Worm (Caenorhabditis elegans) whole organism, L1 larva: ENCODE results near the gene nas-28.

Experiments used
- C04F5.9 ChIP-seq: sonication (generic microtip); optimal IDR thresholded peaks from 2 replicates; lab custom pipeline; 2016; ENCODE audit warnings: missing genetic modification characterization, missing compliant biosample characterization
- C16A3.4 ChIP-seq: fragments of 150-350 bp; optimal IDR thresholded peaks from 2 replicates; lab custom pipeline; 2014; ENCODE audit warnings: missing biosample characterization, missing genetic modification characterization
- C34B4.2 ChIP-seq: sonication (generic microtip); optimal IDR thresholded peaks from 2 replicates; lab custom pipeline; 2017; ENCODE audit warnings: mild to moderate bottlenecking, missing genetic modification characterization, missing compliant biosample characterization
- aly-2 ChIP-seq: fragments of 150-350 bp; optimal IDR thresholded peaks from 2 replicates; lab custom pipeline; 2014; ENCODE audit warnings: missing biosample characterization, missing genetic modification characterization
- ama-1 ChIP-seq: fragments of 150-350 bp; optimal IDR thresholded peaks from 2 replicates; lab custom pipeline; 2014
- blmp-1 ChIP-seq: fragments of 150-350 bp; optimal IDR thresholded peaks from 2 replicates; lab custom pipeline; 2014; ENCODE audit warnings: missing biosample characterization, missing genetic modification characterization
- ceh-63 ChIP-seq: fragments of 200-800 bp; sonication (Bioruptor generic); optimal IDR thresholded peaks from 2 replicates; lab custom pipeline; 2018; ENCODE audit warnings: mild to moderate bottlenecking, missing genetic modification characterization, missing compliant biosample characterization
- ceh-82 ChIP-seq, 3 experiments: fragments of 150-350 bp in 1 of 3; sonication (generic microtip) in 2 of 3; optimal IDR thresholded peaks; 2 replicates each; lab custom pipeline; 2014 to 2017; ENCODE audit warnings: missing biosample characterization in 3 of 3, missing genetic modification characterization in 3 of 3
- ceh-90 ChIP-seq: sonication (generic microtip); optimal IDR thresholded peaks from 2 replicates; lab custom pipeline; 2016; ENCODE audit warnings: missing genetic modification characterization, missing compliant biosample characterization
- ces-1 ChIP-seq: fragments of 150-350 bp; optimal IDR thresholded peaks from 2 replicates; lab custom pipeline; 2014; ENCODE audit warnings: missing biosample characterization, missing genetic modification reagents, missing genetic modification characterization
- dpl-1 ChIP-seq, 3 experiments: fragments of 150-350 bp in 2 of 3; sonication (generic microtip) in 1 of 3; optimal IDR thresholded peaks; 2 replicates each; lab custom pipeline; 2014 to 2017; ENCODE audit warnings: missing biosample characterization in 3 of 3, missing genetic modification characterization in 3 of 3, missing genetic modification reagents in 3 of 3
- dsc-1 ChIP-seq: sonication (generic microtip); optimal IDR thresholded peaks from 2 replicates; lab custom pipeline; 2016; ENCODE audit warnings: mild to moderate bottlenecking, missing genetic modification characterization, missing compliant biosample characterization
- egl-13 ChIP-seq: sonication (generic microtip); optimal IDR thresholded peaks from 2 replicates; lab custom pipeline; 2016; ENCODE audit warnings: missing genotype, missing genetic modification reagents, missing genetic modification characterization, missing compliant biosample characterization
- egl-27 ChIP-seq, 2 experiments: fragments of 150-350 bp in 1 of 2; sonication (generic microtip); optimal IDR thresholded peaks; 3 replicates each; lab custom pipeline; 2017 to 2018; ENCODE audit warnings: missing biosample characterization in 2 of 2, missing genetic modification characterization in 2 of 2, missing genetic modification reagents in 2 of 2
- elt-2 ChIP-seq: sonication (generic microtip); optimal IDR thresholded peaks from 2 replicates; lab custom pipeline; 2016; ENCODE audit warnings: missing genetic modification characterization, mild to moderate bottlenecking, inconsistent platforms, missing compliant biosample characterization, missing genetic modification reagents
- fkh-10 ChIP-seq: sonication (generic microtip); optimal IDR thresholded peaks from 2 replicates; lab custom pipeline; 2017; ENCODE audit warnings: missing biosample characterization, missing genetic modification reagents, missing genetic modification characterization
- fkh-8 ChIP-seq: sonication (generic microtip); optimal IDR thresholded peaks from 2 replicates; lab custom pipeline; 2016; ENCODE audit warnings: mild to moderate bottlenecking, missing genetic modification characterization, missing compliant biosample characterization
- fos-1 ChIP-seq: fragments of 150-350 bp; optimal IDR thresholded peaks from 2 replicates; lab custom pipeline; 2014; ENCODE audit warnings: missing biosample characterization, missing genetic modification characterization
- hlh-17 ChIP-seq: fragments of 200-800 bp; sonication (Bioruptor generic); optimal IDR thresholded peaks from 2 replicates; lab custom pipeline; 2018; ENCODE audit warnings: missing genetic modification characterization, mild to moderate bottlenecking, missing compliant biosample characterization, moderate library complexity, borderline replicate concordance
- hlh-4 ChIP-seq: sonication (generic microtip); optimal IDR thresholded peaks from 2 replicates; lab custom pipeline; 2016; ENCODE audit warnings: mild to moderate bottlenecking, missing genetic modification characterization, missing compliant biosample characterization
- irx-1 ChIP-seq: sonication (generic microtip); optimal IDR thresholded peaks from 2 replicates; lab custom pipeline; 2016; ENCODE audit warnings: missing genetic modification characterization, missing compliant biosample characterization
- lin-14 ChIP-seq: fragments of 200-800 bp; sonication (Bioruptor generic); optimal IDR thresholded peaks from 2 replicates; lab custom pipeline; 2018; ENCODE audit warnings: mild to moderate bottlenecking, missing genetic modification characterization, moderate library complexity, missing compliant biosample characterization
- lin-15B ChIP-seq: fragments of 150-350 bp; sonication (generic microtip); optimal IDR thresholded peaks from 3 replicates; lab custom pipeline; 2014; ENCODE audit warnings: missing biosample characterization, missing genetic modification characterization
- lin-35 ChIP-seq, 2 experiments: fragments of 150-350 bp; optimal IDR thresholded peaks; 2 replicates each; lab custom pipeline; 2014; ENCODE audit warnings: missing biosample characterization in 2 of 2, missing genetic modification characterization in 2 of 2, missing genetic modification reagents in 2 of 2
- lin-39 ChIP-seq: fragments of 150-350 bp; optimal IDR thresholded peaks from 2 replicates; lab custom pipeline; 2014; ENCODE audit warnings: missing biosample characterization, missing genetic modification reagents, missing genetic modification characterization
- mab-9 ChIP-seq: fragments of 200-800 bp; sonication (Bioruptor generic); IDR thresholded peaks from 2 replicates; pipeline ENCODE4 v1.3.6; 2022; ENCODE audit warnings: missing genetic modification reagents, missing genetic modification characterization, missing compliant biosample characterization
- mdl-1 ChIP-seq, 2 experiments: fragments of 150-350 bp; optimal IDR thresholded peaks; 2 replicates each; lab custom pipeline; 2014 to 2017; ENCODE audit warnings: missing biosample characterization in 2 of 2, missing genetic modification characterization in 2 of 2, inconsistent platforms in 1 of 2
- mef-2 ChIP-seq: fragments of 150-350 bp; optimal IDR thresholded peaks from 2 replicates; lab custom pipeline; 2014; ENCODE audit warnings: missing biosample characterization, missing genetic modification characterization
- mep-1 ChIP-seq: fragments of 150-350 bp; optimal IDR thresholded peaks from 2 replicates; lab custom pipeline; 2014; ENCODE audit warnings: missing biosample characterization, missing genetic modification characterization
- nhr-11 ChIP-seq: fragments of 150-350 bp; optimal IDR thresholded peaks from 2 replicates; lab custom pipeline; 2014; ENCODE audit warnings: missing biosample characterization, missing genetic modification characterization
- nhr-12 ChIP-seq: sonication (generic microtip); optimal IDR thresholded peaks from 2 replicates; lab custom pipeline; 2017; ENCODE audit warnings: missing biosample characterization, missing genetic modification characterization
- nhr-20 ChIP-seq: sonication (generic microtip); optimal IDR thresholded peaks from 2 replicates; lab custom pipeline; 2016; ENCODE audit warnings: mild to moderate bottlenecking, missing genetic modification characterization, missing compliant biosample characterization
- nhr-47 ChIP-seq: sonication (generic microtip); optimal IDR thresholded peaks from 2 replicates; lab custom pipeline; 2016; ENCODE audit warnings: mild to moderate bottlenecking, missing genetic modification characterization, moderate library complexity, missing compliant biosample characterization
- nhr-76 ChIP-seq: sonication (generic microtip); optimal IDR thresholded peaks from 2 replicates; lab custom pipeline; 2017; ENCODE audit warnings: missing biosample characterization, missing genetic modification characterization
- nhr-85 ChIP-seq: sonication (generic microtip); peaks from one replicate; lab custom pipeline; 2016; ENCODE audit warnings: missing genetic modification characterization, inconsistent platforms, missing compliant biosample characterization
- nhr-90 ChIP-seq: sonication (generic microtip); optimal IDR thresholded peaks from 2 replicates; lab custom pipeline; 2016; ENCODE audit warnings: mild to moderate bottlenecking, missing genetic modification characterization, missing compliant biosample characterization; ENCODE audit not compliant: poor library complexity
- pag-3 ChIP-seq: sonication (generic microtip); optimal IDR thresholded peaks from 2 replicates; lab custom pipeline; 2017; ENCODE audit warnings: missing genetic modification characterization, mild to moderate bottlenecking, missing compliant biosample characterization, antibody characterized with exemption, borderline replicate concordance; ENCODE audit not compliant: insufficient read depth
- pqm-1 ChIP-seq: sonication (generic microtip); optimal IDR thresholded peaks from 3 replicates; lab custom pipeline; 2017; ENCODE audit warnings: missing biosample characterization, missing genetic modification characterization
- rnt-1 ChIP-seq: sonication (generic microtip); optimal IDR thresholded peaks from 2 replicates; lab custom pipeline; 2016; ENCODE audit warnings: mild to moderate bottlenecking, missing genetic modification characterization, moderate library complexity, missing compliant biosample characterization
- snpc-4 ChIP-seq: fragments of 150-350 bp; optimal IDR thresholded peaks from 2 replicates; lab custom pipeline; 2014; ENCODE audit warnings: missing biosample characterization, missing genetic modification characterization
- sptf-1 ChIP-seq: fragments of 150-350 bp; optimal IDR thresholded peaks from 2 replicates; lab custom pipeline; 2014; ENCODE audit warnings: missing biosample characterization, missing genetic modification characterization
- sup-37 ChIP-seq: fragments of 200-800 bp; sonication (Bioruptor generic); optimal IDR thresholded peaks from 2 replicates; lab custom pipeline; 2018; ENCODE audit warnings: mild to moderate bottlenecking, missing genetic modification characterization, missing compliant biosample characterization
- swsn-7 ChIP-seq: sonication (generic microtip); optimal IDR thresholded peaks from 2 replicates; lab custom pipeline; 2016; ENCODE audit warnings: missing genetic modification characterization, missing compliant biosample characterization
- tbx-2 ChIP-seq: sonication (generic microtip); optimal IDR thresholded peaks from 2 replicates; lab custom pipeline; 2016; ENCODE audit warnings: missing genetic modification characterization, missing compliant biosample characterization
- unc-30 ChIP-seq: sonication (generic microtip); optimal IDR thresholded peaks from 2 replicates; lab custom pipeline; 2017; ENCODE audit warnings: missing biosample characterization, missing genetic modification characterization
- unc-86 ChIP-seq: sonication (generic microtip); optimal IDR thresholded peaks from 2 replicates; lab custom pipeline; 2016; ENCODE audit warnings: missing genetic modification characterization, missing compliant biosample characterization
- xbp-1 ChIP-seq: sonication (generic microtip); optimal IDR thresholded peaks from 2 replicates; lab custom pipeline; 2016; ENCODE audit warnings: missing genetic modification characterization, missing compliant biosample characterization
- zag-1 ChIP-seq: fragments of 150-350 bp; optimal IDR thresholded peaks from 2 replicates; lab custom pipeline; 2014; ENCODE audit warnings: missing biosample characterization, missing genetic modification characterization
- ztf-11 ChIP-seq, 2 experiments: sonication (generic microtip); optimal IDR thresholded peaks; 2 replicates each; lab custom pipeline; 2016 to 2017; ENCODE audit warnings: missing genetic modification characterization in 2 of 2, missing biosample characterization in 1 of 2, missing compliant biosample characterization in 1 of 2
- ztf-4 ChIP-seq: fragments of 150-350 bp; optimal IDR thresholded peaks from 2 replicates; lab custom pipeline; 2014; ENCODE audit warnings: missing biosample characterization, missing genetic modification characterization

The nas-28 gene

DNA sequence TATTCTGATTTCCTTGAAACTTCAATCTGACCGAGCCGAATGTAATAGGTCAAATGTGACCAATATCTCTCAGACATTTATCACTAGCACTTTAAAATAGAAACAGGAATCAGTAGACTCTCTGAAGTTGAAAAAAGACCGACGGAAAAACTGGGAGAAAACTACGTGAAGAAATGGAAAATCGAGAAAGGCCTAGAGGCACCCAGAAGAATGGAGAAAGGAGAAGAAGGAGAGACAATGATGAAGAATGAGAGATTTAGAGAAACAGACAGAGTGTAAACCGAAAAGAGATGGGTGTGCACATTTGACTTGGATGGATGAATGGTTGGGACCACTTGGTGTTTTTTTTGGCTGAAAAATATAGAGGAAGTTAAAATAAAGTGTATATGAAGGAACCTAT lies 13.0 kb downstream of the nas-28 start (continued):
- TF ChIP-seq lin-39 (tag; lab: Kevin White, UChicago) (no peak), C04F5.9 (no peak), hlh-17 (GFP tag; lab: Kevin White, UChicago) (no peak), nhr-47 (tag; lab: Kevin White, UChicago) (no peak), ztf-11 (tag; optimal IDR thresholded peaks at IDR 0.05; lab: Kevin White, UChicago) (no peak), aly-2 (tag; lab: Kevin White, UChicago) (peak; percentile 2), egl-13 (tag; lab: Kevin White, UChicago) (no peak), ces-1 (GFP tag; lab: Kevin White, UChicago) (no peak), rnt-1 (peak; percentile 70), sup-37 (no peak), fkh-8 (tag; lab: Kevin White, UChicago) (no peak), pqm-1 (tag; lab: Kevin White, UChicago) (no peak), snpc-4 (tag; lab: Kevin White, UChicago) (no peak), ceh-63 (GFP tag; lab: Kevin White, UChicago) (no peak), nhr-12 (tag; lab: Kevin White, UChicago) (no peak), swsn-7 (tag; lab: Kevin White, UChicago) (peak; percentile 40), dsc-1 (tag; lab: Kevin White, UChicago) (peak; percentile 10), unc-86 (tag; lab: Kevin White, UChicago) (no peak), nhr-11 (no peak), nhr-90 (tag; lab: Kevin White, UChicago) (no peak), dpl-1 (GFP tag; optimal IDR thresholded peaks at IDR 0.05; lab: Kevin White, UChicago) (peak in 1 of 3 experiments; percentile 26), lin-15B (tag; lab: Kevin White, UChicago) (no peak), unc-30 (tag; lab: Kevin White, UChicago) (no peak), fkh-10 (GFP tag; lab: Kevin White, UChicago) (no peak), C34B4.2 (tag; lab: Kevin White, UChicago) (no peak), ceh-82 (tag; optimal IDR thresholded peaks at IDR 0.05; lab: Kevin White, UChicago) (peak in 2 of 3 experiments; percentile 5 to 67), ztf-4 (tag; lab: Kevin White, UChicago) (no peak), lin-35 (GFP tag; optimal IDR thresholded peaks at IDR 0.05; lab: Kevin White, UChicago) (peak in 1 of 2 experiments; percentile 34), ama-1 (no peak), mef-2 (no peak), fos-1 (tag; lab: Kevin White, UChicago) (peak; percentile 25), nhr-85 (peak; percentile 67), elt-2 (tag; lab: Kevin White, UChicago) (no peak), egl-27 (tag; optimal IDR thresholded peaks at IDR 0.05; lab: Kevin White, UChicago) (no peak)

DNA sequence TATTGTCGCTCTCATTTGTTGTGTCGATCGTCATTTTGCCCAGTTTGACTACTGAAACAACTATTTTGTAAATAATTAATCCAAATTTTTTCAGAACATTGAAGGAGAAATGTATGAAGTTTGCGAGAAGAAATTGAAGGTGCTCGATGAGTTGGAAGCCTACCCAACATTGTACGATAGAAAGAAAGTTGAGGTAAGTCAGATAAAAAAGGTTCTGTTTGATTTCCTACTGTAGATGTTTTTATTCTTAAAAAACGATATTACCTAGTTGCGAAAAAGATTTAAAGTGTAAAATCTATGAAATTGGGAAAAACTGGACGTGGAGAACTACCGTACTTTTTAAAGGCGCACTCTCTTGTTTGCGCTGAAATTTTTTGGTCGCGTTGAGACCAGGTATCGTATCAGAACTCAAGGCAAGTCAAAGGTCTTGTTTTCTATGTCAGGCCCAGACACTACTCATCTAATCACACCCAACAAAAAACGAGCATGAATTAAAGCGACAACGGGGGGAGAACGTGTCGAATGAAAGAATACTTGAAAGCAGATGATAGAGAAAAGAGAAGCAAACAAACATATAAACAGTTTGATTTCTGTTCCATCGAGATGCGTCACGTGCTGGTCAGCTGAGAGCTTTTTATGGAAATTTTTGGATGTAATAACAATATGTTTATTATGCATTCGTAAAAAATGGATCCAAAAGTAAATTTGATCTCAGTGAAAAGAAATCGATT lies 14.4 kb downstream of the nas-28 start, which contains the start of gene efk-1:
Gene efk-1, minus strand, starts transcription at position 51 of the 731 bp plus-strand sequence.
- TF ChIP-seq lin-14 (GFP tag; lab: Kevin White, UChicago) (peak; percentile 8), mep-1 (tag; lab: Kevin White, UChicago) (peak; percentile 7), egl-27 (tag; optimal IDR thresholded peaks at IDR 0.05; lab: Kevin White, UChicago) (no peak), nhr-11 (no peak), pag-3 (tag; lab: Kevin White, UChicago) (no peak), fkh-8 (tag; lab: Kevin White, UChicago) (no peak), nhr-85 (no peak), C16A3.4 (tag; lab: Kevin White, UChicago) (peak; percentile 1), ceh-90 (tag; lab: Kevin White, UChicago) (no peak), hlh-4 (no peak), nhr-76 (tag; lab: Kevin White, UChicago) (no peak), tbx-2 (no peak), lin-35 (GFP tag; optimal IDR thresholded peaks at IDR 0.05; lab: Kevin White, UChicago) (peak in 1 of 2 experiments; percentile 45), zag-1 (tag; lab: Kevin White, UChicago) (no peak), swsn-7 (tag; lab: Kevin White, UChicago) (no peak), ceh-63 (GFP tag; lab: Kevin White, UChicago) (no peak), mab-9 (GFP tag; lab: Robert Waterston, UW) (no peak), irx-1 (tag; lab: Kevin White, UChicago) (no peak), xbp-1 (tag; lab: Kevin White, UChicago) (no peak), sptf-1 (no peak), nhr-20 (tag; lab: Kevin White, UChicago) (no peak), lin-39 (tag; lab: Kevin White, UChicago) (no peak), lin-15B (tag; lab: Kevin White, UChicago) (no peak), fos-1 (tag; lab: Kevin White, UChicago) (no peak), mdl-1 (tag; optimal IDR thresholded peaks at IDR 0.05; lab: Kevin White, UChicago) (no peak), blmp-1 (tag; lab: Kevin White, UChicago) (no peak), unc-30 (tag; lab: Kevin White, UChicago) (no peak), ztf-4 (tag; lab: Kevin White, UChicago) (no peak)
